Fruit fly (Drosophila melanogaster) whole organism, embryonic: ENCODE measurements around the gene CG13367.

Experiments used
- B-H1 ChIP-seq: fragments of 200-800 bp; sonication (Bioruptor generic); IDR thresholded peaks from 3 replicates; pipeline ENCODE4 v1.3.6; 2022; ENCODE audit warnings: missing biosample characterization, missing genetic modification characterization
- CG11398 ChIP-seq: fragments of 200-800 bp; sonication (Bioruptor generic); optimal IDR thresholded peaks from 2 replicates; lab custom pipeline; 2016; ENCODE audit warnings: missing biosample characterization, missing genetic modification characterization
- CG11504 ChIP-seq: fragments of 200-800 bp; sonication (Bioruptor generic); optimal IDR thresholded peaks from 3 replicates; lab custom pipeline; 2019; ENCODE audit warnings: missing biosample characterization, mild to moderate bottlenecking, missing genetic modification characterization, moderate library complexity
- CG12104 ChIP-seq: fragments of 200-800 bp; sonication (Bioruptor generic); optimal IDR thresholded peaks from 3 replicates; lab custom pipeline; 2016; ENCODE audit warnings: missing biosample characterization, missing genetic modification characterization
- CG12155 ChIP-seq: fragments of 200-800 bp; sonication (Bioruptor generic); optimal IDR thresholded peaks from 3 replicates; lab custom pipeline; 2016; ENCODE audit warnings: missing biosample characterization, missing genetic modification characterization
- CG1233 ChIP-seq: fragments of 200-800 bp; sonication (Bioruptor generic); optimal IDR thresholded peaks from 4 replicates; lab custom pipeline; 2018; ENCODE audit warnings: missing biosample characterization, mild to moderate bottlenecking, missing genetic modification characterization
- CG14860 ChIP-seq: fragments of 200-800 bp; sonication (Bioruptor generic); IDR thresholded peaks from 3 replicates; pipeline ENCODE4 v1.3.6; 2022; ENCODE audit warnings: missing biosample characterization, missing genetic modification characterization; ENCODE audit not compliant: partially characterized antibody
- CG1647 ChIP-seq: fragments of 200-800 bp; sonication (Bioruptor generic); optimal IDR thresholded peaks from 3 replicates; lab custom pipeline; 2016; ENCODE audit warnings: missing biosample characterization, missing genetic modification characterization
- CG17612 ChIP-seq: fragments of 200-800 bp; sonication (Bioruptor generic); IDR thresholded peaks from 2 replicates; pipeline ENCODE4 v1.3.6; 2022; ENCODE audit warnings: missing biosample characterization, missing genetic modification characterization
- CG18476 ChIP-seq: fragments of 200-800 bp; sonication (Bioruptor generic); optimal IDR thresholded peaks from 2 replicates; lab custom pipeline; 2016; ENCODE audit warnings: missing biosample characterization, mild to moderate bottlenecking, missing genetic modification characterization
- CG2678 ChIP-seq: fragments of 200-800 bp; sonication (Bioruptor generic); optimal IDR thresholded peaks from 3 replicates; lab custom pipeline; 2019; ENCODE audit warnings: missing biosample characterization, mild to moderate bottlenecking, missing genetic modification characterization, moderate library complexity
- CG3281 ChIP-seq: fragments of 200-800 bp; sonication (Bioruptor generic); optimal IDR thresholded peaks from 3 replicates; lab custom pipeline; 2017; ENCODE audit warnings: missing biosample characterization, mild to moderate bottlenecking, missing genetic modification characterization
- CG42726 ChIP-seq: fragments of 200-800 bp; sonication (Bioruptor generic); IDR thresholded peaks from 2 replicates; pipeline ENCODE4 v1.3.6; 2022; ENCODE audit warnings: missing biosample characterization, missing genetic modification characterization; ENCODE audit not compliant: partially characterized antibody
- CG4404 ChIP-seq: fragments of 200-800 bp; sonication (Bioruptor generic); IDR thresholded peaks from 2 replicates; pipeline ENCODE4 v1.3.6; 2022; ENCODE audit warnings: missing biosample characterization, missing genetic modification characterization
- CG5245 ChIP-seq: fragments of 200-800 bp; sonication (Bioruptor generic); optimal IDR thresholded peaks from 3 replicates; lab custom pipeline; 2016; ENCODE audit warnings: missing biosample characterization, missing genetic modification characterization
- CG6813 ChIP-seq: fragments of 200-800 bp; sonication (Bioruptor generic); optimal IDR thresholded peaks from 2 replicates; lab custom pipeline; 2017; ENCODE audit warnings: missing biosample characterization, missing genetic modification characterization, mild to moderate bottlenecking, moderate library complexity, missing genetic modification reagents
- CG7372 ChIP-seq: fragments of 200-800 bp; sonication (Bioruptor generic); IDR thresholded peaks from 2 replicates; pipeline ENCODE4 v1.3.6; 2022; ENCODE audit warnings: missing biosample characterization, missing genetic modification characterization
- CG7786 ChIP-seq: fragments of 200-800 bp; sonication (Bioruptor generic); optimal IDR thresholded peaks from 2 replicates; lab custom pipeline; 2016; ENCODE audit warnings: missing biosample characterization, missing genetic modification characterization
- CG8388 ChIP-seq: fragments of 200-800 bp; sonication (Bioruptor generic); optimal IDR thresholded peaks from 2 replicates; lab custom pipeline; 2019; ENCODE audit warnings: missing biosample characterization, mild to moderate bottlenecking, missing genetic modification characterization, moderate library complexity
- CG9727 ChIP-seq: fragments of 200-800 bp; sonication (Bioruptor generic); optimal IDR thresholded peaks from 3 replicates; lab custom pipeline; 2017; ENCODE audit warnings: missing biosample characterization, mild to moderate bottlenecking, missing genetic modification characterization
- D19A ChIP-seq: fragments of 200-800 bp; optimal IDR thresholded peaks from 3 replicates; lab custom pipeline; 2019; ENCODE audit warnings: missing biosample characterization, mild to moderate bottlenecking, missing genetic modification characterization, moderate library complexity
- Dll ChIP-seq: fragments of 200-800 bp; sonication (Bioruptor generic); IDR thresholded peaks from 4 replicates; pipeline ENCODE4 v1.3.6; 2022; ENCODE audit warnings: missing biosample characterization, missing genetic modification characterization; ENCODE audit not compliant: partially characterized antibody
- Hr39 ChIP-seq: fragments of >200 bp; optimal IDR thresholded peaks from 2 replicates; lab custom pipeline; 2017
- Mes4 ChIP-seq: fragments of 200-800 bp; sonication (Bioruptor generic); optimal IDR thresholded peaks from 2 replicates; lab custom pipeline; 2016; ENCODE audit warnings: missing biosample characterization, missing genetic modification characterization
- NC2β ChIP-seq: fragments of 200-800 bp; sonication (Bioruptor generic); optimal IDR thresholded peaks from 2 replicates; lab custom pipeline; 2016; ENCODE audit warnings: missing biosample characterization, missing genetic modification characterization
- Neu2 ChIP-seq: fragments of 200-800 bp; sonication (Bioruptor generic); optimal IDR thresholded peaks from 3 replicates; lab custom pipeline; 2016; ENCODE audit warnings: missing biosample characterization, missing genetic modification characterization, borderline replicate concordance
- Nf-YC ChIP-seq: fragments of 200-800 bp; optimal IDR thresholded peaks from 3 replicates; lab custom pipeline; 2019; ENCODE audit warnings: missing biosample characterization, mild to moderate bottlenecking, missing genetic modification characterization, moderate library complexity
- Rfx ChIP-seq: fragments of 200-800 bp; sonication (Bioruptor generic); IDR thresholded peaks from 2 replicates; pipeline ENCODE4 v1.3.6; 2022; ENCODE audit warnings: missing biosample characterization, missing genetic modification characterization
- TFAM ChIP-seq: fragments of 200-800 bp; sonication (Bioruptor generic); optimal IDR thresholded peaks from 2 replicates; lab custom pipeline; 2017; ENCODE audit warnings: missing biosample characterization, missing genetic modification characterization, inconsistent platforms
- chinmo ChIP-seq: fragments of 200-800 bp; sonication (Bioruptor generic); IDR thresholded peaks from 4 replicates; pipeline ENCODE4 v1.3.6; 2022; ENCODE audit warnings: missing biosample characterization, missing genetic modification characterization; ENCODE audit not compliant: partially characterized antibody
- crol ChIP-seq: fragments of 200-800 bp; sonication (Bioruptor generic); IDR thresholded peaks from 2 replicates; pipeline ENCODE4 v1.3.6; 2022; ENCODE audit warnings: missing biosample characterization, missing genetic modification characterization
- da ChIP-seq: fragments of 200-800 bp; sonication (Bioruptor generic); optimal IDR thresholded peaks from 2 replicates; lab custom pipeline; 2016; ENCODE audit warnings: missing biosample characterization, missing genetic modification characterization
- dm ChIP-seq: fragments of 200-800 bp; sonication (Bioruptor generic); optimal IDR thresholded peaks from 3 replicates; lab custom pipeline; 2016; ENCODE audit warnings: missing biosample characterization, missing genetic modification characterization
- dmrt11E ChIP-seq: fragments of 200-800 bp; sonication (Bioruptor generic); optimal IDR thresholded peaks from 3 replicates; lab custom pipeline; 2018; ENCODE audit warnings: missing biosample characterization, mild to moderate bottlenecking, missing genetic modification characterization, moderate library complexity
- ems ChIP-seq: fragments of 200-800 bp; sonication (Bioruptor generic); optimal IDR thresholded peaks from 3 replicates; lab custom pipeline; 2016; ENCODE audit warnings: missing biosample characterization, missing genetic modification characterization
- exex ChIP-seq: fragments of 200-800 bp; sonication (Bioruptor generic); optimal IDR thresholded peaks from 4 replicates; lab custom pipeline; 2018; ENCODE audit warnings: missing biosample characterization, mild to moderate bottlenecking, missing genetic modification characterization, moderate library complexity
- gcm ChIP-seq: fragments of 200-800 bp; sonication (Bioruptor generic); optimal IDR thresholded peaks from 2 replicates; lab custom pipeline; 2019; ENCODE audit warnings: missing biosample characterization, mild to moderate bottlenecking, missing genetic modification characterization, moderate library complexity
- hb ChIP-seq: fragments of 200-800 bp; sonication (Bioruptor generic); IDR thresholded peaks from 3 replicates; pipeline ENCODE4 v1.3.6; 2022; ENCODE audit warnings: missing biosample characterization, missing genetic modification characterization; ENCODE audit not compliant: partially characterized antibody
- her ChIP-seq: fragments of 200-800 bp; sonication (Bioruptor generic); optimal IDR thresholded peaks from 2 replicates; lab custom pipeline; 2016; ENCODE audit warnings: missing biosample characterization, missing genetic modification characterization
- jing ChIP-seq: fragments of 200-800 bp; sonication (Bioruptor generic); optimal IDR thresholded peaks from 2 replicates; lab custom pipeline; 2018; ENCODE audit warnings: missing biosample characterization, mild to moderate bottlenecking, missing genetic modification characterization
- nau ChIP-seq: fragments of 200-800 bp; sonication (Bioruptor generic); optimal IDR thresholded peaks from 3 replicates; lab custom pipeline; 2017; ENCODE audit warnings: missing biosample characterization, mild to moderate bottlenecking, missing genetic modification characterization, missing genetic modification reagents
- odd ChIP-seq: fragments of 200-800 bp; sonication (Bioruptor generic); optimal IDR thresholded peaks from 2 replicates; lab custom pipeline; 2017; ENCODE audit warnings: missing biosample characterization, mild to moderate bottlenecking, missing genetic modification characterization
- org-1 ChIP-seq: fragments of 200-800 bp; sonication (Bioruptor generic); optimal IDR thresholded peaks from 2 replicates; lab custom pipeline; 2017; ENCODE audit warnings: missing biosample characterization, missing genetic modification characterization
- pfk ChIP-seq: fragments of 200-800 bp; sonication (Bioruptor generic); optimal IDR thresholded peaks from 2 replicates; lab custom pipeline; 2018; ENCODE audit warnings: missing biosample characterization, mild to moderate bottlenecking, missing genetic modification characterization, moderate library complexity
- pros ChIP-seq: fragments of 200-800 bp; sonication (Bioruptor generic); optimal IDR thresholded peaks from 3 replicates; lab custom pipeline; 2019; ENCODE audit warnings: missing biosample characterization, mild to moderate bottlenecking, missing genetic modification characterization, moderate library complexity
- psq ChIP-seq: fragments of 200-800 bp; sonication (Bioruptor generic); optimal IDR thresholded peaks from 2 replicates; lab custom pipeline; 2017; ENCODE audit warnings: missing biosample characterization, missing genetic modification characterization
- sim ChIP-seq: fragments of 200-800 bp; sonication (Bioruptor generic); IDR thresholded peaks from 2 replicates; pipeline ENCODE4 v1.3.6; 2022; ENCODE audit warnings: missing biosample characterization, missing genetic modification characterization
- stwl ChIP-seq: fragments of 200-800 bp; sonication (Bioruptor generic); optimal IDR thresholded peaks from 3 replicates; lab custom pipeline; 2018; ENCODE audit warnings: missing biosample characterization, mild to moderate bottlenecking, missing genetic modification characterization, moderate library complexity
- sug ChIP-seq: fragments of 200-800 bp; optimal IDR thresholded peaks from 2 replicates; lab custom pipeline; 2019; ENCODE audit warnings: missing biosample characterization, mild to moderate bottlenecking, missing genetic modification characterization, moderate library complexity
- twi ChIP-seq: fragments of 200-800 bp; optimal IDR thresholded peaks from 2 replicates; lab custom pipeline; 2019; ENCODE audit warnings: missing biosample characterization, mild to moderate bottlenecking, missing genetic modification characterization, moderate library complexity
- tx ChIP-seq: fragments of 200-800 bp; sonication (Bioruptor generic); optimal IDR thresholded peaks from 2 replicates; lab custom pipeline; 2016; ENCODE audit warnings: missing biosample characterization, missing genetic modification characterization
- vvl ChIP-seq: fragments of 200-800 bp; sonication (Bioruptor generic); IDR thresholded peaks from 2 replicates; pipeline ENCODE4 v1.3.6; 2022; ENCODE audit warnings: missing biosample characterization, missing genetic modification characterization

Gene CG13367

DNA sequence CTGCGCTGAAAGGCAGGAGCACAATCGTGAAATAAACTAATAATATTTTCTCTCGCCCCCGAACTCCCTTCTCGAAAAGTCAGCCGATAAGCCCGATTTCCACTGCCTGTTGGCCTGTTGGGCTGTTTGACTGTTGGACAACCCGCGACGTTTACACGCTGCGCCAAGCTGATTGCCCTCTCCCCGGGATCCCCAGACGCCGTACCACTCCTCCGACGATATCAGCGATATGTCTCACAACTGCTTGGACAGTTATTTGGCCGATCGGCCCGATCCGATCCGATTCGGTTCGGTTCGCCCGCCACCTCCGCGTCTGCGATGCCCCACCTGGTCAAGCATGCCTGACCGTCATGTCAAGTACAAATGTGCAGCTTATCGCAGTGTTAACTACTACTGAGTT, 44.8 kb upstream of the CG13367 start (continued):
- TF ChIP-seq CG7372 (GFP tag; lab: Robert Waterston, UW): no peak
- no peak for TF ChIP-seq dmrt11E (tag; lab: Kevin White, UChicago)
- no peak for TF ChIP-seq B-H1 (GFP tag; lab: Robert Waterston, UW)
- no peak for TF ChIP-seq CG2678 (tag; lab: Kevin White, UChicago)
- no peak for TF ChIP-seq CG42726 (GFP tag; lab: Robert Waterston, UW)
- no peak for TF ChIP-seq CG12155
- no peak for TF ChIP-seq org-1 (GFP tag; lab: Kevin White, UChicago)
- TF ChIP-seq CG17612 (GFP tag; lab: Robert Waterston, UW): no peak
- TF ChIP-seq hb (GFP tag; lab: Robert Waterston, UW): no peak
- TF ChIP-seq CG8388 (GFP tag; lab: Kevin White, UChicago): no peak
- TF ChIP-seq psq (GFP tag; lab: Kevin White, UChicago): no peak
- no peak for TF ChIP-seq CG11504 (tag; lab: Kevin White, UChicago)
- no peak for TF ChIP-seq CG6813
- TF ChIP-seq chinmo (GFP tag; lab: Robert Waterston, UW): peak; percentile 69; the same call in 2 of the 4 replicates
- peak; percentile 90 for TF ChIP-seq crol (GFP tag; lab: Robert Waterston, UW)
- no peak for TF ChIP-seq gcm (GFP tag; lab: Kevin White, UChicago)
- no peak for TF ChIP-seq CG1233 (GFP tag; lab: Kevin White, UChicago)
- TF ChIP-seq tx: no peak
- TF ChIP-seq odd (GFP tag; lab: Kevin White, UChicago): no peak
- TF ChIP-seq CG1647 (GFP tag; lab: Kevin White, UChicago): no peak
- TF ChIP-seq stwl (tag; lab: Kevin White, UChicago): no peak
- no peak for TF ChIP-seq dm (GFP tag; lab: Kevin White, UChicago)
- no peak for TF ChIP-seq nau (GFP tag; lab: Kevin White, UChicago)
- TF ChIP-seq TFAM (GFP tag; lab: Kevin White, UChicago): no peak
- no peak for TF ChIP-seq pros (GFP tag; lab: Kevin White, UChicago)
- no peak for TF ChIP-seq CG11398 (GFP tag; lab: Kevin White, UChicago)
- peak; percentile 83 for TF ChIP-seq sug (tag; lab: Kevin White, UChicago)
- no peak for TF ChIP-seq CG14860
- 0 out of 2 replicates have a peak, but pooled peaks have one; percentile 8 for TF ChIP-seq Rfx (GFP tag; lab: Robert Waterston, UW)
- no peak for TF ChIP-seq pfk (GFP tag; lab: Kevin White, UChicago)
- TF ChIP-seq Dll (GFP tag; lab: Robert Waterston, UW): no peak
- no peak for TF ChIP-seq vvl (GFP tag; lab: Robert Waterston, UW)
- no peak for TF ChIP-seq ems (GFP tag; lab: Kevin White, UChicago)
- TF ChIP-seq twi: no peak
- no peak for TF ChIP-seq CG5245 (GFP tag; lab: Kevin White, UChicago)
- TF ChIP-seq Hr39 (lab: Kevin White, UChicago): no peak
- TF ChIP-seq NC2β: no peak
- no peak for TF ChIP-seq Nf-YC (tag; lab: Kevin White, UChicago)
- peak; percentile 74 for TF ChIP-seq exex (tag; lab: Kevin White, UChicago)
- no peak for TF ChIP-seq CG9727 (GFP tag; lab: Kevin White, UChicago)
- no peak for TF ChIP-seq CG4404 (GFP tag; lab: Robert Waterston, UW)
- no peak for TF ChIP-seq her (GFP tag; lab: Kevin White, UChicago)
- TF ChIP-seq D19A (tag; lab: Kevin White, UChicago): no peak
- TF ChIP-seq Neu2 (GFP tag; lab: Kevin White, UChicago): no peak
- no peak for TF ChIP-seq jing (GFP tag; lab: Kevin White, UChicago)
- no peak for TF ChIP-seq CG3281
- TF ChIP-seq da (GFP tag; lab: Kevin White, UChicago): no peak
- no peak for TF ChIP-seq CG18476 (GFP tag; lab: Kevin White, UChicago)
- TF ChIP-seq CG12104 (GFP tag; lab: Kevin White, UChicago): no peak
- no peak for TF ChIP-seq sim (GFP tag; lab: Robert Waterston, UW)
- no peak for TF ChIP-seq CG7786 (GFP tag; lab: Kevin White, UChicago)
- no peak for TF ChIP-seq Mes4 (GFP tag; lab: Kevin White, UChicago)
